Worm (Caenorhabditis elegans) whole organism, L1 larva: Measurements from ENCODE around the gene C45E5.1.

Experiments
- C04F5.9 ChIP-seq: sonication (generic microtip); optimal IDR thresholded peaks from 2 replicates; lab custom pipeline; 2016; ENCODE audit warnings: missing genetic modification characterization, missing compliant biosample characterization
- C16A3.4 ChIP-seq: fragments of 150-350 bp; optimal IDR thresholded peaks from 2 replicates; lab custom pipeline; 2014; ENCODE audit warnings: missing biosample characterization, missing genetic modification characterization
- Y116A8C.19 ChIP-seq: sonication (generic microtip); optimal IDR thresholded peaks from 2 replicates; lab custom pipeline; 2016; ENCODE audit warnings: missing compliant biosample characterization, missing genetic modification characterization, borderline replicate concordance
- aha-1 ChIP-seq: fragments of 150-350 bp; optimal IDR thresholded peaks from 2 replicates; lab custom pipeline; 2014; ENCODE audit warnings: missing biosample characterization, missing genetic modification characterization
- alr-1 ChIP-seq: fragments of 200-800 bp; sonication (Bioruptor generic); optimal IDR thresholded peaks from 2 replicates; lab custom pipeline; 2018; ENCODE audit warnings: borderline replicate concordance, mild to moderate bottlenecking, missing genetic modification characterization, missing compliant biosample characterization
- blmp-1 ChIP-seq: fragments of 150-350 bp; optimal IDR thresholded peaks from 2 replicates; lab custom pipeline; 2014; ENCODE audit warnings: missing biosample characterization, missing genetic modification characterization
- ceh-8 ChIP-seq: fragments of 200-800 bp; sonication (Bioruptor generic); optimal IDR thresholded peaks from 2 replicates; lab custom pipeline; 2018; ENCODE audit warnings: mild to moderate bottlenecking, missing genetic modification characterization, moderate library complexity, missing compliant biosample characterization
- ceh-90 ChIP-seq: sonication (generic microtip); optimal IDR thresholded peaks from 2 replicates; lab custom pipeline; 2016; ENCODE audit warnings: missing genetic modification characterization, missing compliant biosample characterization
- dpl-1 ChIP-seq, 3 experiments: fragments of 150-350 bp in 2 of 3; sonication (generic microtip) in 1 of 3; optimal IDR thresholded peaks; 2 replicates each; lab custom pipeline; 2014 to 2017; ENCODE audit warnings: missing biosample characterization in 3 of 3, missing genetic modification characterization in 3 of 3, missing genetic modification reagents in 3 of 3
- efl-1 ChIP-seq, 4 experiments: fragments of 150-350 bp; optimal IDR thresholded peaks in 3 of 4; peaks in 1 of 4; 1 replicate in 1 of 4; 2 replicates in 3 of 4; lab custom pipeline; 2014; ENCODE audit warnings: missing biosample characterization in 2 of 4, missing genetic modification characterization in 2 of 4, missing genetic modification reagents in 2 of 4
- egl-27 ChIP-seq, 2 experiments: fragments of 150-350 bp in 1 of 2; sonication (generic microtip); optimal IDR thresholded peaks; 3 replicates each; lab custom pipeline; 2017 to 2018; ENCODE audit warnings: missing biosample characterization in 2 of 2, missing genetic modification characterization in 2 of 2, missing genetic modification reagents in 2 of 2
- elt-2 ChIP-seq: sonication (generic microtip); optimal IDR thresholded peaks from 2 replicates; lab custom pipeline; 2016; ENCODE audit warnings: missing genetic modification characterization, mild to moderate bottlenecking, inconsistent platforms, missing compliant biosample characterization, missing genetic modification reagents
- elt-3 ChIP-seq, 6 experiments: fragments of 150-350 bp in 1 of 6; sonication (generic microtip); optimal IDR thresholded peaks; 2 replicates each; lab custom pipeline; 2017 to 2018; ENCODE audit warnings: missing biosample characterization in 6 of 6, missing genetic modification characterization in 6 of 6, inconsistent platforms in 1 of 6
- ets-5 ChIP-seq: fragments of 200-800 bp; sonication (Bioruptor generic); IDR thresholded peaks from 2 replicates; pipeline ENCODE4 v1.3.6; 2022; ENCODE audit warnings: missing genetic modification characterization, missing compliant biosample characterization
- hlh-4 ChIP-seq: sonication (generic microtip); optimal IDR thresholded peaks from 2 replicates; lab custom pipeline; 2016; ENCODE audit warnings: mild to moderate bottlenecking, missing genetic modification characterization, missing compliant biosample characterization
- hpl-2 ChIP-seq: fragments of 150-350 bp; optimal IDR thresholded peaks from 2 replicates; lab custom pipeline; 2014; ENCODE audit warnings: missing biosample characterization, missing genetic modification reagents, missing genetic modification characterization
- isw-1 ChIP-seq: fragments of 200-800 bp; sonication (Bioruptor generic); IDR thresholded peaks from 2 replicates; pipeline ENCODE4 v1.3.6; 2022; ENCODE audit warnings: missing genetic modification characterization, missing compliant biosample characterization
- jun-1 ChIP-seq: fragments of 150-350 bp; optimal IDR thresholded peaks from 2 replicates; lab custom pipeline; 2014; ENCODE audit warnings: missing biosample characterization, missing genetic modification reagents, missing genetic modification characterization
- lin-14 ChIP-seq: fragments of 200-800 bp; sonication (Bioruptor generic); optimal IDR thresholded peaks from 2 replicates; lab custom pipeline; 2018; ENCODE audit warnings: mild to moderate bottlenecking, missing genetic modification characterization, moderate library complexity, missing compliant biosample characterization
- lin-39 ChIP-seq: fragments of 150-350 bp; optimal IDR thresholded peaks from 2 replicates; lab custom pipeline; 2014; ENCODE audit warnings: missing biosample characterization, missing genetic modification reagents, missing genetic modification characterization
- lsy-2 ChIP-seq, 2 experiments: fragments of 150-350 bp; optimal IDR thresholded peaks; 2 replicates each; lab custom pipeline; 2014; ENCODE audit warnings: missing biosample characterization in 2 of 2, missing genetic modification characterization in 2 of 2
- mdl-1 ChIP-seq, 2 experiments: fragments of 150-350 bp; optimal IDR thresholded peaks; 2 replicates each; lab custom pipeline; 2014 to 2017; ENCODE audit warnings: missing biosample characterization in 2 of 2, missing genetic modification characterization in 2 of 2, inconsistent platforms in 1 of 2
- mep-1 ChIP-seq: fragments of 150-350 bp; optimal IDR thresholded peaks from 2 replicates; lab custom pipeline; 2014; ENCODE audit warnings: missing biosample characterization, missing genetic modification characterization
- nhr-12 ChIP-seq: sonication (generic microtip); optimal IDR thresholded peaks from 2 replicates; lab custom pipeline; 2017; ENCODE audit warnings: missing biosample characterization, missing genetic modification characterization
- nhr-20 ChIP-seq: sonication (generic microtip); optimal IDR thresholded peaks from 2 replicates; lab custom pipeline; 2016; ENCODE audit warnings: mild to moderate bottlenecking, missing genetic modification characterization, missing compliant biosample characterization
- nhr-237 ChIP-seq: fragments of 150-350 bp; optimal IDR thresholded peaks from 2 replicates; lab custom pipeline; 2014; ENCODE audit warnings: missing biosample characterization, missing genetic modification characterization
- nhr-28 ChIP-seq: fragments of 150-350 bp; optimal IDR thresholded peaks from 2 replicates; lab custom pipeline; 2014; ENCODE audit warnings: missing biosample characterization, missing genetic modification characterization
- nhr-76 ChIP-seq: sonication (generic microtip); optimal IDR thresholded peaks from 2 replicates; lab custom pipeline; 2017; ENCODE audit warnings: missing biosample characterization, missing genetic modification characterization
- nhr-85 ChIP-seq: sonication (generic microtip); peaks from one replicate; lab custom pipeline; 2016; ENCODE audit warnings: missing genetic modification characterization, inconsistent platforms, missing compliant biosample characterization
- skn-1 ChIP-seq: fragments of 150-350 bp; optimal IDR thresholded peaks from 2 replicates; lab custom pipeline; 2014; ENCODE audit warnings: missing biosample characterization, missing genetic modification characterization
- sptf-1 ChIP-seq: fragments of 150-350 bp; optimal IDR thresholded peaks from 2 replicates; lab custom pipeline; 2014; ENCODE audit warnings: missing biosample characterization, missing genetic modification characterization
- sup-37 ChIP-seq: fragments of 200-800 bp; sonication (Bioruptor generic); optimal IDR thresholded peaks from 2 replicates; lab custom pipeline; 2018; ENCODE audit warnings: mild to moderate bottlenecking, missing genetic modification characterization, missing compliant biosample characterization
- tlp-1 ChIP-seq: fragments of 150-350 bp; optimal IDR thresholded peaks from 2 replicates; lab custom pipeline; 2014; ENCODE audit warnings: missing biosample characterization, missing genetic modification characterization
- unc-130 ChIP-seq: fragments of 150-350 bp; optimal IDR thresholded peaks from 2 replicates; lab custom pipeline; 2017; ENCODE audit warnings: missing biosample characterization, missing genetic modification characterization, inconsistent platforms
- unc-62 ChIP-seq: fragments of 150-350 bp; optimal IDR thresholded peaks from 2 replicates; lab custom pipeline; 2014; ENCODE audit warnings: missing biosample characterization, missing genetic modification reagents, missing genetic modification characterization
- zag-1 ChIP-seq: fragments of 150-350 bp; optimal IDR thresholded peaks from 2 replicates; lab custom pipeline; 2014; ENCODE audit warnings: missing biosample characterization, missing genetic modification characterization
- ztf-11 ChIP-seq, 2 experiments: sonication (generic microtip); optimal IDR thresholded peaks; 2 replicates each; lab custom pipeline; 2016 to 2017; ENCODE audit warnings: missing genetic modification characterization in 2 of 2, missing biosample characterization in 1 of 2, missing compliant biosample characterization in 1 of 2
- ztf-4 ChIP-seq: fragments of 150-350 bp; optimal IDR thresholded peaks from 2 replicates; lab custom pipeline; 2014; ENCODE audit warnings: missing biosample characterization, missing genetic modification characterization

C45E5.1 gene

ce11 chrIV:5744114-5744513 lies at the start of gene C45E5.1:
Gene C45E5.1 (plus strand): TSS chrIV:5744403.
- TF ChIP-seq hpl-2 (GFP tag; lab: Kevin White, UChicago) (no peak), sptf-1 (tag; lab: Kevin White, UChicago) (no peak), C04F5.9 (no peak), lin-39 (tag; lab: Kevin White, UChicago) (no peak), Y116A8C.19 (tag; lab: Kevin White, UChicago) (no peak), elt-2 (no peak), tlp-1 (tag; lab: Kevin White, UChicago) (no peak), unc-130 (tag; lab: Kevin White, UChicago) (no peak), aha-1 (tag; lab: Kevin White, UChicago) (no peak), ceh-8 (no peak), elt-3 (tag; optimal IDR thresholded peaks at IDR 0.05; lab: Kevin White, UChicago) (no peak), egl-27 (tag; optimal IDR thresholded peaks at IDR 0.05; lab: Kevin White, UChicago) (no peak), alr-1 (no peak), nhr-20 (no peak), nhr-237 (tag; lab: Kevin White, UChicago) (no peak), ztf-11 (tag; optimal IDR thresholded peaks at IDR 0.05; lab: Kevin White, UChicago) (no peak), ets-5 (GFP tag; lab: Robert Waterston, UW) (no peak), dpl-1 (GFP tag; optimal IDR thresholded peaks at IDR 0.05; lab: Kevin White, UChicago) (no peak), blmp-1 (tag; lab: Kevin White, UChicago) (no peak)

ce11 chrIV:5700372-5700771 lies 43.8 kb upstream of the C45E5.1 start:
- TF ChIP-seq mep-1 (tag; lab: Kevin White, UChicago) (peak; percentile 64), nhr-12 (tag; lab: Kevin White, UChicago) (no peak), nhr-76 (tag; lab: Kevin White, UChicago) (no peak), C16A3.4 (tag; lab: Kevin White, UChicago) (no peak), nhr-237 (tag; lab: Kevin White, UChicago) (no peak), ztf-4 (tag; lab: Kevin White, UChicago) (no peak), nhr-28 (no peak), jun-1 (tag; lab: Kevin White, UChicago) (no peak), nhr-85 (tag; lab: Kevin White, UChicago) (peak; percentile 65), blmp-1 (tag; lab: Kevin White, UChicago) (peak; percentile 79), unc-62 (no peak), skn-1 (tag; lab: Kevin White, UChicago) (no peak), egl-27 (tag; optimal IDR thresholded peaks at IDR 0.05; lab: Kevin White, UChicago) (no peak), sup-37 (GFP tag; lab: Kevin White, UChicago) (no peak), lsy-2 (tag; optimal IDR thresholded peaks at IDR 0.05; lab: Kevin White, UChicago) (no peak), zag-1 (tag; lab: Kevin White, UChicago) (no peak), mdl-1 (tag; optimal IDR thresholded peaks at IDR 0.05; lab: Kevin White, UChicago) (no peak), ceh-90 (no peak), Y116A8C.19 (tag; lab: Kevin White, UChicago) (no peak)
- TF ChIP-seq, all 84 proteins: peak for 3

- TF ChIP-seq lin-14 (peak; percentile 44), mdl-1 (tag; optimal IDR thresholded peaks at IDR 0.05; lab: Kevin White, UChicago) (no peak), blmp-1 (tag; lab: Kevin White, UChicago) (peak; percentile 62), nhr-85 (tag; lab: Kevin White, UChicago) (peak; percentile 82), hlh-4 (tag; lab: Kevin White, UChicago) (no peak)
Measured at ce11 chrIV:5701646-5702045, 42.6 kb upstream of the C45E5.1 start.

ce11 chrIV:5703443-5703842 lies 40.8 kb upstream of the C45E5.1 start, which contains the start of the genes C55C3.73 and perm-5:
Gene C55C3.73 (minus strand): TSS chrIV:5703451.
Gene perm-5 (minus strand): TSS chrIV:5703468.
- TF ChIP-seq isw-1 (GFP tag; lab: Robert Waterston, UW) = no peak
- TF ChIP-seq efl-1 (optimal IDR thresholded peaks at IDR 0.05; lab: Kevin White, UChicago) = peak in 1 of 2 experiments; percentile 2
- no peak for TF ChIP-seq efl-1 (GFP tag; optimal IDR thresholded peaks at IDR 0.05 in 1 of 2; lab: Kevin White, UChicago)
- TF ChIP-seq, all 84 proteins: peak for 1
